Fruit fly (Drosophila melanogaster) Kc167 (cell line): ENCODE data around the gene CG9609.

Experiments used
- Myc ChIP-seq: fragments of >200 bp; optimal IDR thresholded peaks from 2 replicates; lab custom pipeline; 2017; ENCODE audit warnings: missing external identifiers
- Sin3A ChIP-seq: fragments of >200 bp; optimal IDR thresholded peaks from 2 replicates; lab custom pipeline; 2018; ENCODE audit warnings: missing external identifiers
- h ChIP-seq: fragments of >200 bp; optimal IDR thresholded peaks from 3 replicates; lab custom pipeline; 2018; ENCODE audit warnings: missing external identifiers
- insv ChIP-seq: fragments of >200 bp; optimal IDR thresholded peaks from 3 replicates; lab custom pipeline; 2018; ENCODE audit warnings: missing external identifiers
- psq ChIP-seq: fragments of >200 bp; optimal IDR thresholded peaks from 2 replicates; lab custom pipeline; 2017; ENCODE audit warnings: missing external identifiers
- ttk ChIP-seq: sonication (Bioruptor generic); optimal IDR thresholded peaks from 2 replicates; lab custom pipeline; 2017; ENCODE audit warnings: missing external identifiers

Gene CG9609

DNA sequence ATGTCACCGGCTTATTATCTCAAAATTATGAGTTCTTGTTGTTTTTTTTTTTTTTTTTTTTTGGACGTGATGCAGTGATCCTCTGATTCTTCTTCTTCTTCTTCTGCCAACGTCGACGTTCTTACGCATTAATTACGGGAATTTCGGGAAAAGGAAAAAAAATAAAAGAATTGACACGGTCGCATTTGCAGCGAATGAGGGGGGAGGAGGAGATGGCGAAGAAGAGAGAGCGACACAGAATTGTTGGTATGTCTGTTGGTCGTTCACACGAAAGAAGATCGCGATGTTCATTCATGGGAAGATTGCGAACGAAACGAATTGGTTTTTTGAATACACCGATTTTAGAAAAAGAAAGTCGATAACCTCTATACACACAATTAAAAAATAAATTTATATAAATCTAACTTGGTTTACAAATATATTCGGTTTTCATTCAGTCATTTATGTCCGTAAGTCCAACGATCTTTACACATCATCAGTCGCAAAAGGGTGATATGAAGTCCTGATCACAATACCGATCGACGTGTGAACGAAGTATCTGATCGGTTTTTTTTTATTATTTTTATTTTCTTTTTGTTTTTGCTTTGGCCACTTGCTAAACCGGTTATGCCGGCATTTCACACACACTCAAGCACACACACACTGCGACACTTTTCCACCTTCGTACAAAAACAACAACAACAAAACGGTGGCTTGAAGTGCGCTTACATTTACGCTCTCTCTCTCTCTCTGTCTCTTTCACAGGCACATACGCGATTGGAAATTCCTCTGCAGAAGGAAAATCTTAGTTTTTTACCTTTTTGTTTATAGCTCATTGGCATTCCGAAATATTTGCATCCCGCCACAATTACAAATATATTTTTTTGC, 35.9 kb downstream of the CG9609 start:
- TF ChIP-seq h (no peak), psq (no peak), insv (lab: Kevin White, UChicago) (no peak)

DNA sequence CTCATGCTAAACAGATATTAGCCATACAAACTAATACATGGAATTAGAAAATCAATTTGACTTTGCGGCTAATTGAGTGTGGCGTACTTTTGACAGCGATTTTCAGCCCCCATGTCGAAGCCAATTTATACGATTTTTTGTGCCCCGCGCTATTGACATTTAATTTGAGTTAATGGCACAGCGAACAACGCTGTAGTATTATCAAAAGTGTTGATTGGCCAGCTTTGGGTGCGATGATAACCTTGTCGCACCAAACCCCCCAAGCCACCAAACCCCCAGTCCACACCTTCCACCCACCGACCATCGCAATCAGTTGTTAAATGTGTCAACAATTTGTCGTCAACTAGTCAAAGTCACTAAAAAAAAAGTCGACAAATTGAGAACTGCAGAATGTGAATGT, 37.5 kb downstream of the CG9609 start:
- TF ChIP-seq insv (lab: Kevin White, UChicago) (no peak), h (no peak), psq (no peak), ttk (lab: Kevin White, UChicago) (no peak), Myc (lab: Kevin White, UChicago) (no peak), Sin3A (lab: Kevin White, UChicago) (no peak)

DNA sequence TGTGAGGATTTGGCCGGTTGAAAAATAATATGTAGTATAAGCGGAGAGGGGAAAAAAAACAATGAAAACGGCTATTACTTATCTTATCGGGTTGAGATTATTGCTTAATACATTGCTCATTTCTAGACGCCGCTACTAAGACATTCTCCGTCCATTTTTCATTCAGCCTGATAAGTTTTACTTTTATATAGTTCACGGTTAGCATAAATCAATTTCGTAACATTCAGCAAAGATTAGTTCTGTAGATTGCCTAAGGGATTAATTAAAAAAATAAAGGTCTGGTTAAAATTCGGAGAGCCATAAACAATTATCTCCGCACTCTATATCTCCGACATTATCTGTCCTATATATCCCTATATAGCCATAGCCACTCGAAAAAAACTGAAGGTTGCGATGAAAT, 39.3 kb downstream of the CG9609 start:
- TF ChIP-seq insv (lab: Kevin White, UChicago) (no peak), Sin3A (lab: Kevin White, UChicago) (no peak), psq (no peak), Myc (lab: Kevin White, UChicago) (no peak), ttk (lab: Kevin White, UChicago) (no peak), h (no peak)

DNA sequence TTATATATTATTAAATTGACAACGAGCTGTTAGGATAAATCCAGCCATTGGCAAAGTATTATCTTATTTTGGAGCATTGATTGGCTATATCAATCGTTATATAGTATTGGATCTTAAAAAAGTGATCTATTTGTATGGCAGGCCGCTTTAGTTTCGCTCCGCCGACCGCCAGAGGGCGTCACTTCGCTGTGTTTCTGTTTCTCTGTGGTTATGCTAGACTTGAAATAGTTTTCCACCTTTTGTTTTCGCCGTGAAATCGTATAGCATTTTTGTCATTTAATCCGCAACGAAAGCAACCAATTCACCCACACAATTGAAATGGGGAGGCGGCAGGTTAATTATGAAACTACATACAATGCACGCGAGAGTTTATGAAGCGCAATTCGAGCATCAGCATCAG, 40.0 kb downstream of the CG9609 start:
- TF ChIP-seq h (peak; percentile 4), Myc (lab: Kevin White, UChicago) (no peak)

DNA sequence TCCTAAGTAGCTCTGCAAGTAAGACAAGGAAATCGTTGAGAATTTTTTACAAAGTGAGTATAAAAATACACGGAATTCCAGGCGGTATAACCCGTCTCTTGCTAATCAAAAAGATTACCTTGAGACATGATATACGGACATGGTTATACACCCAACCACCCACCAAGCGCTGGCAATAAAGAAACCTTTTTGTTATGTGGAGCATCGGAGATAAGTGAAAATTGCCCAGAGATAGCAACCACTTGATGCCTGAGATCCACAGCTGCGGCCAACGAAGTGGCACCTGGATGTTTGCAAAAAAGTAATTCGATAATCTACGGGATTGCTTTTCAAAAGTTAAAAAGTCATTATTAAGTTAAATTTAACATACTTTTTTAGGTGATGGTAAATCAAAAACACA, 40.9 kb downstream of the CG9609 start:
- TF ChIP-seq h: no peak
- no peak for TF ChIP-seq Sin3A (lab: Kevin White, UChicago)
- TF ChIP-seq insv (lab: Kevin White, UChicago): no peak
- no peak for TF ChIP-seq Myc (lab: Kevin White, UChicago)
- TF ChIP-seq ttk (lab: Kevin White, UChicago): no peak
- no peak for TF ChIP-seq psq

DNA sequence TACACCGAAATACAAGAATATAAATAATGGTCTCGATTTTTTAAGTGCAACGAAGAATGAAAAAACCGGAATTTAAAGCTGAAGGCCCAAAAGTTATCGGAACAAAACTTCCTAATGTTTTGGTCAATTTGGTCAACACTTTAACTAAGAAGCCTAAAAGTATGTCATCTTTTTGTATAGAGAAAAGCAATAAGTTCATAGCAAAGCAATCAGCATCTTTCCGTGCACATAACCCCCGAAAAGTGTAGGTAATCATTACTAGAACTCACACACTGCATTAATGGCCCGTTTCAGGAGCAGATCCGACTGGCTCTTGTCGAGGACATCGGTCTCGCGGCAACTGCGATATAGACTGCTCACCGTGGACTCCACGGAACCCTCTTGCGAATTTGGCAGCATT, 42.5 kb downstream of the CG9609 start:
- TF ChIP-seq h: no peak
- no peak for TF ChIP-seq Sin3A (lab: Kevin White, UChicago)
- no peak for TF ChIP-seq Myc (lab: Kevin White, UChicago)
- no peak for TF ChIP-seq insv (lab: Kevin White, UChicago)
- TF ChIP-seq psq: no peak
- no peak for TF ChIP-seq ttk (lab: Kevin White, UChicago)

DNA sequence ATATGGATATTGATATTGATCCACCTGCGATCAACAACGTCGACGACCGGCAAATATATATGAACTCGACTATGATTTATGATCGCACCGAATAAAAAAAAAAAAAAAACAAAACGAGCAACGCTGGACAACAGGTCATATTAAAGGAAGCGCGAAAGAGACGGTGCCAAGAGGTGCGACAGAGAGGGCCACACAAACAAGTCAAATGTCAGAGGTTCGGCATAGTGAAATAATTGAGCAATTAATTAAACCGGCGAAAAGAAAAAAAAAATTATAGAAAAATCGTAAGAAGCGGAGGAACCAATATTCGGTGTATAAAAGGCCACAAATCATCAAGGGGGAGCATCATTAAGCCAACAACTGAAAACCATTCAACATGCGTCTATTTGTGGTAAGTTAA, 44.3 kb downstream of the CG9609 start, which contains the start of gene Twdlalpha:
Gene Twdlalpha, plus strand, starts transcription at position 301 of the 400 bp plus-strand sequence.
- TF ChIP-seq Sin3A (lab: Kevin White, UChicago): no peak
- no peak for TF ChIP-seq ttk (lab: Kevin White, UChicago)

DNA sequence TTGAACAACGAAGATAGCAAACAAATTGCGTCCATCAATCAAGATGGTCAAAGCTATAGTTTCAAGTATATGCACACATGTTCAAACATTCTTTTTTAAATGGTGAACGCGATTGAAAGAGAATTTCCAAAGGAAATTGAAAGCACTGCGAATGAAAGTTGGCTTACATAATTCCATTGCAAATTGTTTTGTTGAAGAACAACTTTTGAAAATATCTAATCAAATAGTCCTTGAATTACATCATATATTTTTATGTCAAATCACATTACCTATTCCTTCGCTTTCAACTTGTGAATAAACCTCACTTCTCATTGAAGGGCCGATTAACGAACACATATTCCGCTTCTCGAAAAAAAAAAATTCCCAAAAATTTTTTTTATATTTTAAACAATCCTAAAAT, 46.2 kb downstream of the CG9609 start, which contains the start of gene CG32568:
Gene CG32568, plus strand, starts transcription at position 301 of the 400 bp plus-strand sequence.
- TF ChIP-seq Myc (lab: Kevin White, UChicago) (no peak), Sin3A (lab: Kevin White, UChicago) (no peak), psq (no peak), h (no peak), ttk (lab: Kevin White, UChicago) (no peak)

DNA sequence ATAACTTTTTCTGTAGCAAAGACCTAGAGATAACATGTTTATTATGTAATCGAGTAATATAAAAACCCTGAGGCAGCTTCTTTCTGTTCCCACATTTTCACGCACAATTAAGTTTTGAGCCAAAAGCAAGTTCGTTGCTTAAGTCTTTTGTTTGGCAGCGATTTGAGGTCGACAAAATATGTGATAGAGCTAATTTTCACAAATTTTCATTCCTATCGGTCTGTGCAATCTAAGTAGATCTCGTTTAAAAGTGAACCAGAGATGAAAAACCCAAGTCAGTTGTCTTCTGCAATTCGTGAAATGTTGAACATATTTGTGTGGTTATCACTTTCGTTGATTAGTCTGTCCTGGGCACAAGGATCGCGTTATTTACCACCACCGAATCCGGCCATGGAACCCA, 48.9 kb downstream of the CG9609 start, which contains the start of gene TwdlZ:
Gene TwdlZ, plus strand, starts transcription at position 301 of the 400 bp plus-strand sequence.
- TF ChIP-seq h: no peak
- TF ChIP-seq psq: no peak
- TF ChIP-seq Sin3A (lab: Kevin White, UChicago): no peak
- TF ChIP-seq ttk (lab: Kevin White, UChicago): no peak
- TF ChIP-seq insv (lab: Kevin White, UChicago): no peak
- TF ChIP-seq Myc (lab: Kevin White, UChicago): no peak

DNA sequence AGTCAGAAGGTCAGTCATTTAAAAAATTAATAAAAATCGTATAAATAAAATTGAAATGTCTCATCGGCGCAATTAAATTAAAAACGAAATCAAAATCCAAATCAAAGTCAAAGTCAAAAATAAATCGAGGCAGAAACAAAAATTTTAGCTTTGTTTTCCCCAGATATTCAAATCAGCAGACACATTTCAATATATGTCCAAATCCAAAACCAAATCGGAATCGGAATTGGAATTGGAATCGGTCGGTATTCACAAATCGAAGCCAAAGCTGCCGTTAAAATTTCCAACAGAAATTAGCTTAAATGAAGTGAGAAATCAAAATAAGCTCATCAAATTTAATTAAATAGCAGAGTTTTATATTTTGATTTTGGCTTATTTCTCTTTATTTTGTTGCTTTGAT, 50.6 kb downstream of the CG9609 start:
- TF ChIP-seq Myc (lab: Kevin White, UChicago): no peak
- TF ChIP-seq Sin3A (lab: Kevin White, UChicago): no peak
- no peak for TF ChIP-seq insv (lab: Kevin White, UChicago)
- no peak for TF ChIP-seq h
- TF ChIP-seq psq: no peak
- TF ChIP-seq ttk (lab: Kevin White, UChicago): no peak
